Worm (Caenorhabditis elegans): ENCODE measurements around the gene bus-8B.

The bus-8B gene

DNA sequence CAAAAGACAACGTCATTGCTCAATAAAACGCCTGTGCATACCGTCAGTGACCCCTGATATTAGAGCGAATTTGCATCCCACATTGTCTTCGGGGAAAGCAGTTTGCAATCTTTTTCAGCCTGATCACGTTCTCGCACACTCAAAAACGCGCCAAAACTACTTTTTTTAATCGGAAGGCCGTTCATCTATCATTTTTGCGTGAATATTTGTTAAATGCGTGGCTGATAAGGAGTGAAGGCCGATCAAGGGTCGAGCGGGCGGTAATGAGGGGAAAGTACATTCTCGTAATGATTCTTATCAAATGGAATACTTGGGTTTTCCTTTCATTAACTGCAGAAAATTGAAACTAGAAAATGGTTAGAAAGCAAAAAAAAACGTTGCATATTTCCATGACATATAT lies 31.1 kb downstream of the bus-8B start:
- TF ChIP-seq pqm-1 (tag; optimal IDR thresholded peaks at IDR 0.05) (peak; percentile 82), elt-2 (tag; optimal IDR thresholded peaks at IDR 0.05) (peak; percentile 96), nhr-23 (tag; optimal IDR thresholded peaks at IDR 0.05) (peak; percentile 28), lsy-12 (tag; optimal IDR thresholded peaks at IDR 0.05) (peak; percentile 26), eor-1 (tag; optimal IDR thresholded peaks at IDR 0.05) (no peak), lin-39 (tag; optimal IDR thresholded peaks at IDR 0.05) (no peak), nhr-25 (tag; optimal IDR thresholded peaks at IDR 0.05) (peak; percentile 72), daf-12 (tag; optimal IDR thresholded peaks at IDR 0.05) (no peak), unc-39 (tag; optimal IDR thresholded peaks at IDR 0.05) (no peak), elt-3 (tag; optimal IDR thresholded peaks at IDR 0.05) (peak in 1 of 3 experiments; percentile 0), nhr-43 (tag; optimal IDR thresholded peaks at IDR 0.05; ENCODE audit: poor library complexity, severe bottlenecking) (no peak)

ce11 chrX:5538416-5538815 lies 45.3 kb downstream of the bus-8B start, which contains the start of gene lgx-1:
lgx-1 (minus strand) TSS chrX:5538516.
- TF ChIP-seq R02D3.7 (tag; optimal IDR thresholded peaks at IDR 0.05) (no peak), ceh-9 (tag; optimal IDR thresholded peaks at IDR 0.05) (no peak), sea-2 (GFP tag; optimal IDR thresholded peaks at IDR 0.05) (no peak)

DNA sequence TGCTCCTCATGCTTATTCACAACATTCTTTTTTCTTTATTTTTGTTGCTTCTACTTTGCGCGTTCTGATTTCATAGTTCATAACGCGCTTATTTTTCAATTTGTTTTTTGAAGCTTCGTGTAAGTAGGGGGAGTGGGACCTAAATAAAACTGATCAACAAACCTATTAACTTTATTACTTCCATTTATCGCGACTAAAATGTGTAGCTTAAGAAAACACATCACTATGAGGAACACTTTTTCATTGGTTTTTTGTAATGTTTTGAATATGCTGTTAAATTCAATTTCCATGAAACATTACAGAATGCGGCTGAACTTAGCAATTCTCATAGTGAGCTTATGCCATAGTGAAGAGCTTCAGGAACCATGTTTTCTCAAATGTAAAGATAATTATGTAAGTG lies 50.5 kb downstream of the bus-8B start, which contains the start of gene C54G7.1:
TSS of gene C54G7.1 (plus strand) at position 301 of the 400 bp plus-strand sequence.
- TF ChIP-seq nhr-28 (tag; optimal IDR thresholded peaks at IDR 0.05) (no peak), nhr-76 (tag; optimal IDR thresholded peaks at IDR 0.05) (no peak), fkh-10 (GFP tag; optimal IDR thresholded peaks at IDR 0.05) (no peak), nhr-237 (tag; optimal IDR thresholded peaks at IDR 0.05) (no peak), skn-1 (tag; optimal IDR thresholded peaks at IDR 0.05) (no peak), hmg-11 (tag; optimal IDR thresholded peaks at IDR 0.05) (no peak), lsy-12 (tag; optimal IDR thresholded peaks at IDR 0.05) (no peak), elt-1 (tag; optimal IDR thresholded peaks at IDR 0.05) (no peak), nhr-67 (tag; optimal IDR thresholded peaks at IDR 0.05) (no peak), elt-2 (tag; optimal IDR thresholded peaks at IDR 0.05) (no peak), ceh-28 (tag; optimal IDR thresholded peaks at IDR 0.05) (no peak), nhr-77 (tag; optimal IDR thresholded peaks at IDR 0.05) (no peak), lin-39 (tag; optimal IDR thresholded peaks at IDR 0.05) (no peak), tbx-2 (tag; optimal IDR thresholded peaks at IDR 0.05) (no peak), lin-15B (tag; optimal IDR thresholded peaks at IDR 0.05) (no peak)
